Fruit fly (Drosophila melanogaster): ENCODE results near the gene spri.
A peak's percentile ranks its signal among the peaks of the same experiment; 100 is the strongest.

Gene spri

DNA sequence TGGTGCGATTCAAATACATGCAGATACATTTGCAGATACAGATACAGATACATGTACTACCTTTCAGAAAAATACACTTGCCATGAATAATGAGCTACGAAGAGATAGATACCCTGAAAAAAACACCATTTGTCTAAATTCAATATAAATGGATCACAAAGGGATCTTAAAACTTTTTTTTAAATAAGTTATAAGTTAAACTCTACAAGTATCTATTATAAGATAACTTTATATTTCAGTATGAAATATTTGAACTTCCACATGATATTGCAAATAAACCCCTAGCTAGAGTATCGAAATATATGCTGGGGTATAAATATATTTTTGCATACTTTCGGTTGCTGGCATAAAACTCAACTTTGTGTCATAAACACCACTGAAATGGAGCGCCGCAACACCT lies 23.8 kb downstream of the spri start (continued):
- TF ChIP-seq Hand (GFP tag; optimal IDR thresholded peaks at IDR 0.05) (no peak), CG18011 (GFP tag; optimal IDR thresholded peaks at IDR 0.05) (no peak), CG6689 (GFP tag; IDR thresholded peaks at IDR 0.05) (peak; percentile 53), CG15269 (tag; optimal IDR thresholded peaks at IDR 0.05) (peak; percentile 70), eve (GFP tag; optimal IDR thresholded peaks at IDR 0.05) (no peak), CG2678 (tag; optimal IDR thresholded peaks at IDR 0.05) (peak; percentile 76), HmgZ (tag; optimal IDR thresholded peaks at IDR 0.05) (peak; percentile 10), Doc3 (GFP tag; IDR thresholded peaks at IDR 0.05; ENCODE audit: partially characterized antibody) (no peak), Med (GFP tag) (peak; percentile 25), CG11247 (GFP tag; IDR thresholded peaks at IDR 0.05) (no peak), CG11398 (GFP tag; optimal IDR thresholded peaks at IDR 0.05) (no peak), grau (tag; optimal IDR thresholded peaks at IDR 0.05) (peak; percentile 72), CG8089 (GFP tag; optimal IDR thresholded peaks at IDR 0.05) (no peak), ac (GFP tag; optimal IDR thresholded peaks at IDR 0.05) (no peak), Dp (GFP tag; optimal IDR thresholded peaks at IDR 0.05) (no peak), BtbVII (GFP tag; optimal IDR thresholded peaks at IDR 0.05) (peak; percentile 11), CG2129 (GFP tag; IDR thresholded peaks at IDR 0.05; ENCODE audit: partially characterized antibody) (no peak), zfh2 (GFP tag; optimal IDR thresholded peaks at IDR 0.05) (no peak), CG8290 (GFP tag; optimal IDR thresholded peaks at IDR 0.05) (no peak), CG8290 (tag; optimal IDR thresholded peaks at IDR 0.05) (no peak), Hmx (GFP tag; optimal IDR thresholded peaks at IDR 0.05) (no peak), Optix (GFP tag; IDR thresholded peaks at IDR 0.05) (no peak), CG17359 (tag; optimal IDR thresholded peaks at IDR 0.05) (peak; percentile 62), CG14050 (GFP tag; IDR thresholded peaks at IDR 0.05) (no peak), shn (GFP tag; optimal IDR thresholded peaks at IDR 0.05) (no peak), CG7786 (GFP tag; optimal IDR thresholded peaks at IDR 0.05) (no peak), emc (GFP tag; optimal IDR thresholded peaks at IDR 0.05) (no peak), Nf-YC (tag; optimal IDR thresholded peaks at IDR 0.05) (peak; percentile 19), CG12104 (GFP tag; optimal IDR thresholded peaks at IDR 0.05) (no peak), cato (GFP tag; optimal IDR thresholded peaks at IDR 0.05; ENCODE audit: borderline replicate concordance) (no peak), lmd (GFP tag; IDR thresholded peaks at IDR 0.05) (peak; percentile 53), trem (tag; optimal IDR thresholded peaks at IDR 0.05) (no peak), CG2120 (GFP tag; optimal IDR thresholded peaks at IDR 0.05) (peak; percentile 64), CG31388 (GFP tag; optimal IDR thresholded peaks at IDR 0.05) (no peak), CG4820 (GFP tag; optimal IDR thresholded peaks at IDR 0.05) (peak; percentile 4), sob (GFP tag; IDR thresholded peaks at IDR 0.05) (peak; percentile 54), ind (GFP tag; optimal IDR thresholded peaks at IDR 0.05) (peak; percentile 53), Rx (GFP tag; IDR thresholded peaks at IDR 0.05) (no peak)

- TF ChIP-seq CHES-1-like (GFP tag; optimal IDR thresholded peaks at IDR 0.05) (no peak), seq (GFP tag; IDR thresholded peaks at IDR 0.05) (no peak), chif (GFP tag; optimal IDR thresholded peaks at IDR 0.05) (no peak), CG9797 (GFP tag; optimal IDR thresholded peaks at IDR 0.05) (no peak), da (GFP tag; optimal IDR thresholded peaks at IDR 0.05) (no peak), CG15479 (GFP tag; optimal IDR thresholded peaks at IDR 0.05) (no peak), CG6683 (GFP tag; optimal IDR thresholded peaks at IDR 0.05) (no peak), CG8924 (tag; optimal IDR thresholded peaks at IDR 0.05) (no peak), CG42726 (GFP tag; IDR thresholded peaks at IDR 0.05; ENCODE audit: partially characterized antibody) (no peak)
Observed at dm6 chrX:10558060-10558459, 27.2 kb downstream of the spri start.

Measured in whole organism, embryonic.